Fruit fly (Drosophila melanogaster) whole organism, prepupa: ENCODE results near the gene lectin-24Db.

Experiments used
- CG11294 ChIP-seq: fragments of 200-800 bp; sonication (Bioruptor generic); IDR thresholded peaks from 2 replicates; pipeline ENCODE4 v1.3.6; 2022; ENCODE audit warnings: missing biosample characterization, missing genetic modification characterization
- CG16779 ChIP-seq: fragments of 200-800 bp; sonication (Bioruptor generic); optimal IDR thresholded peaks from 3 replicates; lab custom pipeline; 2017; ENCODE audit warnings: missing biosample characterization, mild to moderate bottlenecking, missing genetic modification characterization
- CG32006 ChIP-seq: fragments of 200-800 bp; sonication (Bioruptor generic); optimal IDR thresholded peaks from 3 replicates; lab custom pipeline; 2017; ENCODE audit warnings: missing biosample characterization, mild to moderate bottlenecking, missing genetic modification characterization
- CG3919 ChIP-seq: fragments of 200-800 bp; sonication (Bioruptor generic); optimal IDR thresholded peaks from 3 replicates; lab custom pipeline; 2016; ENCODE audit warnings: missing biosample characterization, missing genetic modification characterization
- Eip75B ChIP-seq: fragments of 200-800 bp; sonication (Bioruptor generic); optimal IDR thresholded peaks from 3 replicates; lab custom pipeline; 2016; ENCODE audit warnings: missing biosample characterization, missing genetic modification characterization
- Met ChIP-seq: fragments of 200-800 bp; sonication (Bioruptor generic); optimal IDR thresholded peaks from 3 replicates; lab custom pipeline; 2016; ENCODE audit warnings: missing biosample characterization, missing genetic modification characterization
- Smox ChIP-seq: fragments of 200-800 bp; sonication (Bioruptor generic); optimal IDR thresholded peaks from 3 replicates; lab custom pipeline; 2016; ENCODE audit warnings: missing biosample characterization, missing genetic modification characterization
- Sox102F ChIP-seq: fragments of 200-800 bp; sonication (Bioruptor generic); optimal IDR thresholded peaks from 2 replicates; lab custom pipeline; 2016; ENCODE audit warnings: missing biosample characterization, mild to moderate bottlenecking, missing genetic modification characterization
- fd59A ChIP-seq: fragments of 200-800 bp; sonication (Bioruptor generic); optimal IDR thresholded peaks from 2 replicates; lab custom pipeline; 2017; ENCODE audit warnings: missing biosample characterization, mild to moderate bottlenecking, missing genetic modification characterization, missing genetic modification reagents
- net ChIP-seq: fragments of 200-800 bp; sonication (Bioruptor generic); optimal IDR thresholded peaks from 3 replicates; lab custom pipeline; 2016; ENCODE audit warnings: missing biosample characterization, missing genetic modification characterization

DNA sequence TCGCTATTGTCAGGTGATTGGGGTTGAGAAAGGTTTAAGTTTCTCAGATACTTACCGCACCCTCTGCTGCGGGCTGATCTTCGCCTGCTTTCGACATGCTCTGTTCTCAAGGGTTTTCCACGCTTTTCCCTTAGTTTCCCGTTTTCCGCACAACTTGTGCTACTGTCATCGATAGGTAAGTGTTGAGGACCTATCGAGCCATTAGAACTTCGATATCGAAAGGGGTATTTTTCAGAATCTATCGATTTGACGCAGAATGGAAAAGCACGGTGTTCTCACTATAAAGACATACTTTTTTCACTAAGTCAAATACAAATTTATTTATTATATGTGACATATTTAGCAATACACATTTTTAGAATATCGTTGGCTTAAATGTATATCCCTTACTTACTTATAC lies 38.9 kb downstream of the lectin-24Db start, which contains the start of gene CG3702:
- TF ChIP-seq CG32006 (GFP tag; lab: Kevin White, UChicago) (no peak), Sox102F (no peak), CG3919 (GFP tag; lab: Kevin White, UChicago) (no peak), Smox (GFP tag; lab: Kevin White, UChicago) (no peak), CG16779 (tag; lab: Kevin White, UChicago) (no peak), net (GFP tag; lab: Kevin White, UChicago) (no peak), fd59A (GFP tag; lab: Kevin White, UChicago) (no peak), Eip75B (GFP tag; lab: Kevin White, UChicago) (no peak), Met (no peak), CG11294 (GFP tag; lab: Robert Waterston, UW) (no peak)
